Fruit fly (Drosophila melanogaster) whole organism, pupa: Measurements from ENCODE around the gene Ras64B.

Experiments
- CG12605 ChIP-seq: fragments of 200-800 bp; sonication (Bioruptor generic); IDR thresholded peaks from 2 replicates; pipeline ENCODE4 v1.3.6; 2022; ENCODE audit warnings: missing biosample characterization, missing genetic modification characterization
- CG15710 ChIP-seq: fragments of 200-800 bp; sonication (Bioruptor generic); optimal IDR thresholded peaks from 2 replicates; lab custom pipeline; 2018; ENCODE audit warnings: missing biosample characterization, mild to moderate bottlenecking, missing genetic modification characterization, moderate library complexity
- CG17806 ChIP-seq: fragments of 200-800 bp; sonication (Bioruptor generic); optimal IDR thresholded peaks from 2 replicates; lab custom pipeline; 2018; ENCODE audit warnings: missing biosample characterization, mild to moderate bottlenecking, missing genetic modification characterization, moderate library complexity
- CG32121 ChIP-seq: fragments of 200-800 bp; sonication (Bioruptor generic); IDR thresholded peaks from 2 replicates; pipeline ENCODE4 v1.3.6; 2022; ENCODE audit warnings: missing biosample characterization, missing genetic modification characterization
- D1 ChIP-seq: fragments of 200-800 bp; sonication (Bioruptor generic); optimal IDR thresholded peaks from 2 replicates; lab custom pipeline; 2018; ENCODE audit warnings: missing biosample characterization, mild to moderate bottlenecking, missing genetic modification characterization, moderate library complexity
- fd96Ca ChIP-seq: fragments of 200-800 bp; sonication (Bioruptor generic); IDR thresholded peaks from 3 replicates; pipeline ENCODE4 v1.3.6; 2022; ENCODE audit warnings: missing biosample characterization, missing genetic modification characterization
- gl ChIP-seq: fragments of 200-800 bp; sonication (Bioruptor generic); optimal IDR thresholded peaks from 2 replicates; lab custom pipeline; 2018; ENCODE audit warnings: missing biosample characterization, mild to moderate bottlenecking, missing genetic modification characterization

dm6 chr3L:4119636-4120357, 19.1 kb upstream of the Ras64B start:
- TF ChIP-seq CG15710 (tag; lab: Kevin White, UChicago) (no peak), CG32121 (GFP tag; lab: Robert Waterston, UW) (no peak), fd96Ca (GFP tag; lab: Robert Waterston, UW) (no peak), gl (no peak), CG17806 (no peak), D1 (tag; lab: Kevin White, UChicago) (no peak), CG12605 (no peak)
